Worm (Caenorhabditis elegans) whole organism, mixed stage, embryonic: ENCODE measurements around the gene clec-191.

ENCODE experiments used
- lin-13 ChIP-seq: fragments of 150-350 bp; optimal IDR thresholded peaks from 2 replicates; lab custom pipeline; 2014; ENCODE audit warnings: missing biosample characterization, missing genetic modification characterization
- mab-5 ChIP-seq: fragments of 150-350 bp; optimal IDR thresholded peaks from 2 replicates; lab custom pipeline; 2014; ENCODE audit warnings: missing biosample characterization, missing genetic modification characterization
- mep-1 ChIP-seq: fragments of 150-350 bp; optimal IDR thresholded peaks from 2 replicates; lab custom pipeline; 2017; ENCODE audit warnings: missing biosample characterization, missing genetic modification reagents, missing genetic modification characterization, inconsistent platforms
- nhr-28 ChIP-seq: fragments of 150-350 bp; optimal IDR thresholded peaks from 2 replicates; lab custom pipeline; 2014; ENCODE audit warnings: missing biosample characterization, missing genetic modification characterization
- unc-62 ChIP-seq: fragments of 150-350 bp; optimal IDR thresholded peaks from 2 replicates; lab custom pipeline; 2014; ENCODE audit warnings: missing biosample characterization, missing genetic modification reagents, missing genetic modification characterization

DNA sequence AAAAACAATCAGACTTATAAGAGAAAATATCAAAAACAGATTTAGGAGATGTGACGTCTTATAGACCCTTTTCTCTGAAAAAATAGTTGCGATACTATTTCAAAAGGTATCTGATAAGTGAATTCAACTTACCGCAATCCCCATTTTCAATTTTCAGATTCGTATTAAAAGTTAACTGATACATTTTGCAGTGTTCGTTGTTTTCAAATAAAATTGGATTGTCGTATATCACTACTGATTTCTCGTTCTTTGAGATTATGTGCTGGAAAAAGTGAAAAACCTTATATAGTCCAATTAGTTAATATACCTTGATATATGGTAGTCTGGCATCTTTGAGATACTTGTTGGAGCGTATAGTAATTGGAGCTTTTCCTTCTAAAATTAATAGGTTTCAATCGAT, 50.0 kb downstream of the clec-191 start:
- TF ChIP-seq nhr-28 (tag; lab: Kevin White, UChicago) (no peak), unc-62 (no peak), lin-13 (tag; lab: Kevin White, UChicago) (no peak), mep-1 (tag; lab: Kevin White, UChicago) (no peak), mab-5 (tag; lab: Kevin White, UChicago) (no peak)
